Worm (Caenorhabditis elegans) whole organism, young adult: ENCODE data around the gene comt-3.

Source experiments
- F33H1.4 ChIP-seq: fragments of 200-800 bp; sonication (Bioruptor generic); IDR thresholded peaks from 2 replicates; pipeline ENCODE4 v1.3.6; 2022; ENCODE audit warnings: missing genetic modification reagents, missing genetic modification characterization, missing compliant biosample characterization
- F57C9.4 ChIP-seq: sonication (generic microtip); optimal IDR thresholded peaks from 2 replicates; lab custom pipeline; 2017; ENCODE audit warnings: mild to moderate bottlenecking, missing genetic modification characterization, missing compliant biosample characterization
- Y53G8AR.9 ChIP-seq: fragments of 200-800 bp; sonication (Bioruptor generic); conservative IDR thresholded peaks from 2 replicates; pipeline ENCODE4 v1.3.6; 2022; ENCODE audit warnings: missing genetic modification reagents, missing genetic modification characterization, missing compliant biosample characterization
- dox-1 ChIP-seq: fragments of 200-800 bp; sonication (Bioruptor generic); IDR thresholded peaks from 2 replicates; pipeline ENCODE4 v1.3.6; 2022; ENCODE audit warnings: missing genetic modification reagents, missing genetic modification characterization, missing compliant biosample characterization
- ets-4 ChIP-seq: fragments of 200-800 bp; sonication (Bioruptor generic); optimal IDR thresholded peaks from 2 replicates; lab custom pipeline; 2018; ENCODE audit warnings: mild to moderate bottlenecking, missing genetic modification characterization, missing compliant biosample characterization
- madf-3 ChIP-seq: fragments of 200-800 bp; sonication (Bioruptor generic); IDR thresholded peaks from 2 replicates; pipeline ENCODE4 v1.3.6; 2022; ENCODE audit warnings: missing genetic modification reagents, missing genetic modification characterization, missing compliant biosample characterization
- snpc-4 ChIP-seq, 5 experiments: fragments of 150-350 bp in 1 of 5; sonication (generic microtip) in 4 of 5; optimal IDR thresholded peaks; 2 replicates each; lab custom pipeline; 2014 to 2018; ENCODE audit warnings: missing genetic modification characterization in 5 of 5, missing biosample characterization in 3 of 5, antibody characterized with exemption in 2 of 5, mild to moderate bottlenecking in 2 of 5, missing compliant biosample characterization in 2 of 5, missing genotype in 2 of 5, moderate library complexity in 2 of 5, missing genetic modification reagents in 1 of 5
- tbx-9 ChIP-seq: sonication (generic microtip); optimal IDR thresholded peaks from 2 replicates; lab custom pipeline; 2016; ENCODE audit warnings: borderline replicate concordance, missing genetic modification characterization, inconsistent platforms, missing compliant biosample characterization
- unc-62 ChIP-seq: fragments of 150-350 bp; optimal IDR thresholded peaks from 2 replicates; lab custom pipeline; 2014; ENCODE audit warnings: missing biosample characterization, missing genetic modification reagents, missing genetic modification characterization
- ztf-28 ChIP-seq: fragments of 200-800 bp; sonication (Bioruptor generic); IDR thresholded peaks from 2 replicates; pipeline ENCODE4 v1.3.6; 2022; ENCODE audit warnings: missing genetic modification reagents, missing genetic modification characterization, missing compliant biosample characterization

- TF ChIP-seq snpc-4 (GFP tag; optimal IDR thresholded peaks at IDR 0.05; lab: Kevin White, UChicago) = no peak
- no peak for TF ChIP-seq snpc-4 (tag; optimal IDR thresholded peaks at IDR 0.05; lab: Kevin White, UChicago)
- no peak for TF ChIP-seq unc-62 (GFP tag; lab: Kevin White, UChicago)
- no peak for TF ChIP-seq madf-3 (GFP tag; lab: Robert Waterston, UW)
- no peak for TF ChIP-seq F57C9.4
- no peak for TF ChIP-seq F33H1.4 (GFP tag; lab: Robert Waterston, UW)
- TF ChIP-seq tbx-9 (tag; lab: Kevin White, UChicago) = no peak
- no peak for TF ChIP-seq ztf-28 (GFP tag; lab: Robert Waterston, UW)
- TF ChIP-seq ets-4 (GFP tag; lab: Kevin White, UChicago) = no peak
- TF ChIP-seq dox-1 (GFP tag; lab: Robert Waterston, UW) = no peak
- TF ChIP-seq Y53G8AR.9 (GFP tag; lab: Robert Waterston, UW) = no peak
Observed at ce11 chrV:2031454-2031853, 25.9 kb upstream of the comt-3 start, which contains the start of gene hil-6.
